Worm (Caenorhabditis elegans) whole organism, L4/young adult: ENCODE data around the gene Y37E11B.5.

Source experiments
- W03F9.2 ChIP-seq: fragments of 150-350 bp; optimal IDR thresholded peaks from 2 replicates; lab custom pipeline; 2014; ENCODE audit warnings: missing biosample characterization, missing genetic modification characterization
- dao-5 ChIP-seq: sonication (generic microtip); optimal IDR thresholded peaks from 2 replicates; lab custom pipeline; 2016; ENCODE audit warnings: missing genotype, missing genetic modification characterization, moderate library complexity, missing compliant biosample characterization

DNA sequence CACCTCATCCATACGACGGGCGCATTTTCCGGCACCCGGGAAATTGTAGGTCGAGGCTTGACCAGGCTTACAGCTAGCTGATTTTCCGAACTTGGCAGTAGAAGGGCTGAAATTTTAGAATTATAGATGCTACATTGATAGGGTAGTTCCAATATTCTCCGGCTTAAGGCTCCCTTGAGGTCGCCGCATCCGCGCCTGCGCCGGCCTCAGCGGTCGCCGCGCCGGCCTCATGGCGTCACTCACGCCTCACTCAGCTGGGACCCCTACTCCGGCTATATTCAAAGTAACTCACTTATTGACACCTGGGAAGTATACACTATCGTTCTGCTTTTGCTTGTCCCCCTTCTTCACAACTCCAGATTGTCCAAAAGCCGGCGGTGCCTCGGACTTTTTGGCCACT lies 5.8 kb upstream of the Y37E11B.5 start:
- TF ChIP-seq W03F9.2 (no peak), dao-5 (tag; lab: Kevin White, UChicago) (no peak)
